Worm (Caenorhabditis elegans) whole organism, early embryonic: ENCODE data around the gene nhr-171.

ENCODE experiments used
- B0310.2 ChIP-seq: sonication (generic microtip); optimal IDR thresholded peaks from 2 replicates; lab custom pipeline; 2016; ENCODE audit warnings: mild to moderate bottlenecking, missing genetic modification characterization, missing compliant biosample characterization
- F13C5.2 ChIP-seq: sonication (generic microtip); optimal IDR thresholded peaks from 2 replicates; lab custom pipeline; 2017; ENCODE audit warnings: mild to moderate bottlenecking, missing genetic modification characterization, inconsistent platforms, missing compliant biosample characterization
- aly-1 ChIP-seq: sonication (generic microtip); optimal IDR thresholded peaks from 2 replicates; lab custom pipeline; 2016; ENCODE audit warnings: missing genetic modification characterization, missing compliant biosample characterization
- ama-1 ChIP-seq: fragments of 150-350 bp; optimal IDR thresholded peaks from 2 replicates; lab custom pipeline; 2014
- ceh-13 ChIP-seq: fragments of 200-800 bp; sonication (Bioruptor generic); optimal IDR thresholded peaks from 2 replicates; lab custom pipeline; 2018; ENCODE audit warnings: mild to moderate bottlenecking, missing genetic modification characterization, missing compliant biosample characterization
- ceh-36 ChIP-seq: sonication (generic microtip); optimal IDR thresholded peaks from 2 replicates; lab custom pipeline; 2016; ENCODE audit warnings: missing genetic modification characterization, inconsistent platforms, missing compliant biosample characterization
- ets-7 ChIP-seq: sonication (generic microtip); optimal IDR thresholded peaks from 2 replicates; lab custom pipeline; 2016; ENCODE audit warnings: missing genotype, missing genetic modification characterization, missing compliant biosample characterization
- flt-1 ChIP-seq: fragments of 200-800 bp; sonication (Bioruptor generic); IDR thresholded peaks from 2 replicates; pipeline ENCODE4 v1.3.6; 2022; ENCODE audit warnings: missing genetic modification characterization, missing compliant biosample characterization
- hmbx-1 ChIP-seq: sonication (generic microtip); optimal IDR thresholded peaks from 2 replicates; lab custom pipeline; 2016; ENCODE audit warnings: mild to moderate bottlenecking, missing genetic modification characterization, missing compliant biosample characterization
- hmg-4 ChIP-seq: fragments of 200-800 bp; sonication (Bioruptor generic); optimal IDR thresholded peaks from 2 replicates; lab custom pipeline; 2018; ENCODE audit warnings: mild to moderate bottlenecking, missing genetic modification characterization, missing compliant biosample characterization
- hnd-1 ChIP-seq: sonication (generic microtip); optimal IDR thresholded peaks from 2 replicates; lab custom pipeline; 2016; ENCODE audit warnings: missing genetic modification characterization, missing compliant biosample characterization
- pes-1 ChIP-seq: fragments of 200-800 bp; sonication (Bioruptor generic); IDR thresholded peaks from 2 replicates; pipeline ENCODE4 v1.3.6; 2022; ENCODE audit warnings: missing genetic modification reagents, missing genetic modification characterization, missing compliant biosample characterization
- scrt-1 ChIP-seq: fragments of 200-800 bp; sonication (Bioruptor generic); IDR thresholded peaks from 2 replicates; pipeline ENCODE4 v1.3.6; 2022; ENCODE audit warnings: missing genetic modification characterization, missing compliant biosample characterization
- sea-1 ChIP-seq: fragments of 200-800 bp; sonication (Bioruptor generic); conservative IDR thresholded peaks from 2 replicates; pipeline ENCODE4 v1.3.6; 2022; ENCODE audit warnings: missing genetic modification characterization, missing compliant biosample characterization
- tbx-11 ChIP-seq: fragments of 200-800 bp; sonication (Bioruptor generic); IDR thresholded peaks from 2 replicates; pipeline ENCODE4 v1.3.6; 2022; ENCODE audit warnings: missing genetic modification characterization, missing compliant biosample characterization
- tbx-37 ChIP-seq: fragments of 200-800 bp; sonication (Bioruptor generic); conservative IDR thresholded peaks from 2 replicates; pipeline ENCODE4 v1.3.6; 2022; ENCODE audit warnings: missing genetic modification reagents, missing genetic modification characterization, missing compliant biosample characterization
- tra-4 ChIP-seq: sonication (generic microtip); optimal IDR thresholded peaks from 2 replicates; lab custom pipeline; 2017; ENCODE audit warnings: missing genetic modification characterization, missing compliant biosample characterization

nhr-171 gene

ce11 chrV:7490340-7490739, 21.2 kb upstream of the nhr-171 start, which contains the start of gene srbc-9:
Gene srbc-9, minus strand, starts transcription at chrV:7490440.
- TF ChIP-seq sea-1 (GFP tag; lab: Robert Waterston, UW) (no peak), tra-4 (tag; lab: Kevin White, UChicago) (no peak), scrt-1 (GFP tag; lab: Robert Waterston, UW) (no peak), ets-7 (tag; lab: Kevin White, UChicago) (no peak), hnd-1 (tag; lab: Kevin White, UChicago) (no peak), flt-1 (GFP tag; lab: Robert Waterston, UW) (no peak), F13C5.2 (tag; lab: Kevin White, UChicago) (no peak), B0310.2 (tag; lab: Kevin White, UChicago) (no peak), ceh-13 (GFP tag; lab: Kevin White, UChicago) (no peak), hmbx-1 (tag; lab: Kevin White, UChicago) (no peak), tbx-37 (GFP tag; lab: Robert Waterston, UW) (no peak), ama-1 (no peak), aly-1 (tag; lab: Kevin White, UChicago) (no peak), pes-1 (GFP tag; lab: Robert Waterston, UW) (no peak), hmg-4 (GFP tag; lab: Kevin White, UChicago) (no peak), tbx-11 (GFP tag; lab: Robert Waterston, UW) (no peak)

- TF ChIP-seq sea-1 (GFP tag; lab: Robert Waterston, UW) (no peak), F13C5.2 (tag; lab: Kevin White, UChicago) (no peak), pes-1 (GFP tag; lab: Robert Waterston, UW) (no peak), hmg-4 (GFP tag; lab: Kevin White, UChicago) (no peak), flt-1 (GFP tag; lab: Robert Waterston, UW) (no peak), tbx-37 (GFP tag; lab: Robert Waterston, UW) (no peak), ets-7 (tag; lab: Kevin White, UChicago) (no peak), hnd-1 (tag; lab: Kevin White, UChicago) (no peak), B0310.2 (tag; lab: Kevin White, UChicago) (no peak), tra-4 (tag; lab: Kevin White, UChicago) (no peak), tbx-11 (GFP tag; lab: Robert Waterston, UW) (no peak), ceh-13 (GFP tag; lab: Kevin White, UChicago) (no peak), scrt-1 (GFP tag; lab: Robert Waterston, UW) (no peak), aly-1 (tag; lab: Kevin White, UChicago) (no peak), hmbx-1 (tag; lab: Kevin White, UChicago) (no peak)
Observed at ce11 chrV:7492924-7493323, 18.6 kb upstream of the nhr-171 start, which contains the start of gene srbc-10. Gene srbc-10, minus strand, starts transcription at chrV:7493024.

- no peak for TF ChIP-seq hmbx-1 (tag; lab: Kevin White, UChicago)
- no peak for TF ChIP-seq scrt-1 (GFP tag; lab: Robert Waterston, UW)
- no peak for TF ChIP-seq flt-1 (GFP tag; lab: Robert Waterston, UW)
- TF ChIP-seq tbx-11 (GFP tag; lab: Robert Waterston, UW) = no peak
- TF ChIP-seq hnd-1 (tag; lab: Kevin White, UChicago) = no peak
Observed at ce11 chrV:7495189-7495588, 16.4 kb upstream of the nhr-171 start, which contains the start of gene srbc-11. Gene srbc-11, minus strand, starts transcription at chrV:7495289.

- TF ChIP-seq hnd-1 (tag; lab: Kevin White, UChicago) (no peak), scrt-1 (GFP tag; lab: Robert Waterston, UW) (no peak), tbx-37 (GFP tag; lab: Robert Waterston, UW) (no peak), ets-7 (tag; lab: Kevin White, UChicago) (no peak), ama-1 (no peak), B0310.2 (tag; lab: Kevin White, UChicago) (no peak), aly-1 (tag; lab: Kevin White, UChicago) (no peak), tra-4 (tag; lab: Kevin White, UChicago) (no peak), F13C5.2 (tag; lab: Kevin White, UChicago) (no peak), ceh-13 (GFP tag; lab: Kevin White, UChicago) (no peak), pes-1 (GFP tag; lab: Robert Waterston, UW) (no peak), tbx-11 (GFP tag; lab: Robert Waterston, UW) (no peak), sea-1 (GFP tag; lab: Robert Waterston, UW) (no peak), flt-1 (GFP tag; lab: Robert Waterston, UW) (no peak)
Observed at ce11 chrV:7497440-7497839, 14.1 kb upstream of the nhr-171 start, which contains the start of gene srh-79. Gene srh-79, plus strand, starts transcription at chrV:7497740.

- TF ChIP-seq hnd-1 (tag; lab: Kevin White, UChicago) (no peak), ama-1 (no peak), sea-1 (GFP tag; lab: Robert Waterston, UW) (no peak), tbx-37 (GFP tag; lab: Robert Waterston, UW) (no peak), tra-4 (tag; lab: Kevin White, UChicago) (no peak), aly-1 (tag; lab: Kevin White, UChicago) (no peak), ceh-13 (GFP tag; lab: Kevin White, UChicago) (no peak)
Observed at ce11 chrV:7501194-7501593, 10.4 kb upstream of the nhr-171 start.

- TF ChIP-seq F13C5.2 (tag; lab: Kevin White, UChicago) (no peak), pes-1 (GFP tag; lab: Robert Waterston, UW) (no peak), tbx-11 (GFP tag; lab: Robert Waterston, UW) (no peak), ama-1 (no peak), aly-1 (tag; lab: Kevin White, UChicago) (no peak), ceh-13 (GFP tag; lab: Kevin White, UChicago) (no peak), tra-4 (tag; lab: Kevin White, UChicago) (no peak), ets-7 (tag; lab: Kevin White, UChicago) (no peak), ceh-36 (tag; lab: Kevin White, UChicago) (no peak), tbx-37 (GFP tag; lab: Robert Waterston, UW) (no peak), scrt-1 (GFP tag; lab: Robert Waterston, UW) (no peak), hmbx-1 (tag; lab: Kevin White, UChicago) (no peak), hnd-1 (tag; lab: Kevin White, UChicago) (no peak)
Observed at ce11 chrV:7504271-7504670, 7.3 kb upstream of the nhr-171 start, which contains the start of gene srh-229. Gene srh-229, minus strand, starts transcription at chrV:7504371.
